Worm (Caenorhabditis elegans) whole organism, young adult: ENCODE data around the gene F58A4.2.

Experiments
- F22D6.2 ChIP-seq: sonication (generic microtip); optimal IDR thresholded peaks from 2 replicates; lab custom pipeline; 2016; ENCODE audit warnings: mild to moderate bottlenecking, missing genetic modification characterization, missing compliant biosample characterization
- F49E8.2 ChIP-seq: sonication (generic microtip); optimal IDR thresholded peaks from 3 replicates; lab custom pipeline; 2017; ENCODE audit warnings: missing genetic modification characterization, mild to moderate bottlenecking, missing compliant biosample characterization, antibody characterized with exemption, moderate library complexity; ENCODE audit not compliant: insufficient read depth
- ceh-27 ChIP-seq: fragments of 200-800 bp; sonication (Bioruptor generic); optimal IDR thresholded peaks from 2 replicates; lab custom pipeline; 2018; ENCODE audit warnings: mild to moderate bottlenecking, missing genetic modification characterization, moderate library complexity, missing compliant biosample characterization
- him-1 ChIP-seq: sonication (generic microtip); optimal IDR thresholded peaks from 2 replicates; lab custom pipeline; 2016; ENCODE audit warnings: missing genotype, missing genetic modification reagents, missing genetic modification characterization, missing compliant biosample characterization
- hlh-12 ChIP-seq: sonication (generic microtip); optimal IDR thresholded peaks from 2 replicates; lab custom pipeline; 2016; ENCODE audit warnings: missing genetic modification characterization, missing compliant biosample characterization
- madf-10 ChIP-seq: sonication (generic microtip); optimal IDR thresholded peaks from 2 replicates; lab custom pipeline; 2016; ENCODE audit warnings: mild to moderate bottlenecking, missing genetic modification characterization, missing compliant biosample characterization
- tlf-1 ChIP-seq: fragments of 200-800 bp; sonication (Bioruptor generic); optimal IDR thresholded peaks from 2 replicates; lab custom pipeline; 2018; ENCODE audit warnings: mild to moderate bottlenecking, missing genetic modification characterization, missing compliant biosample characterization
- unc-130 ChIP-seq: sonication (generic microtip); optimal IDR thresholded peaks from 2 replicates; lab custom pipeline; 2016; ENCODE audit warnings: missing genetic modification reagents, missing genetic modification characterization, missing compliant biosample characterization

ce11 chrIII:9631117-9631655 lies 30.6 kb upstream of the F58A4.2 start, which contains the start of gene ubc-7:
- TF ChIP-seq hlh-12 (no peak), tlf-1 (GFP tag; lab: Kevin White, UChicago) (peak; percentile 68), F22D6.2 (tag; lab: Kevin White, UChicago) (no peak), him-1 (tag; lab: Kevin White, UChicago) (peak; percentile 24), unc-130 (GFP tag; lab: Kevin White, UChicago) (no peak), madf-10 (tag; lab: Kevin White, UChicago) (no peak), ceh-27 (GFP tag; lab: Kevin White, UChicago) (no peak), F49E8.2 (tag; lab: Kevin White, UChicago) (no peak)
